Fruit fly (Drosophila melanogaster) whole organism, embryonic: ENCODE results near the gene temp.

ENCODE experiments used
- CG2875 ChIP-seq: fragments of 200-800 bp; sonication (Bioruptor generic); optimal IDR thresholded peaks from 2 replicates; lab custom pipeline; 2017; ENCODE audit warnings: missing biosample characterization, mild to moderate bottlenecking, missing genetic modification characterization, missing genetic modification reagents
- CG4424 ChIP-seq: fragments of 200-800 bp; sonication (Bioruptor generic); optimal IDR thresholded peaks from 3 replicates; lab custom pipeline; 2016; ENCODE audit warnings: missing biosample characterization, missing genetic modification characterization
- HmgZ ChIP-seq: fragments of 200-800 bp; sonication (Bioruptor generic); optimal IDR thresholded peaks from 2 replicates; lab custom pipeline; 2018; ENCODE audit warnings: missing biosample characterization, mild to moderate bottlenecking, missing genetic modification characterization
- lola ChIP-seq, 3 experiments: fragments of >200 bp in 2 of 3; fragments of 200-800 bp in 1 of 3; sonication (Bioruptor generic) in 1 of 3; optimal IDR thresholded peaks; 2 replicates each; lab custom pipeline; 2017 to 2019; ENCODE audit warnings: missing biosample characterization in 3 of 3, missing genetic modification characterization in 3 of 3, mild to moderate bottlenecking in 1 of 3, moderate library complexity in 1 of 3
- maf-S ChIP-seq: fragments of 200-800 bp; sonication (Bioruptor generic); optimal IDR thresholded peaks from 2 replicates; lab custom pipeline; 2016; ENCODE audit warnings: missing biosample characterization, missing genetic modification characterization
- yki ChIP-seq: fragments of >200 bp; optimal IDR thresholded peaks from 3 replicates; lab custom pipeline; 2018

DNA sequence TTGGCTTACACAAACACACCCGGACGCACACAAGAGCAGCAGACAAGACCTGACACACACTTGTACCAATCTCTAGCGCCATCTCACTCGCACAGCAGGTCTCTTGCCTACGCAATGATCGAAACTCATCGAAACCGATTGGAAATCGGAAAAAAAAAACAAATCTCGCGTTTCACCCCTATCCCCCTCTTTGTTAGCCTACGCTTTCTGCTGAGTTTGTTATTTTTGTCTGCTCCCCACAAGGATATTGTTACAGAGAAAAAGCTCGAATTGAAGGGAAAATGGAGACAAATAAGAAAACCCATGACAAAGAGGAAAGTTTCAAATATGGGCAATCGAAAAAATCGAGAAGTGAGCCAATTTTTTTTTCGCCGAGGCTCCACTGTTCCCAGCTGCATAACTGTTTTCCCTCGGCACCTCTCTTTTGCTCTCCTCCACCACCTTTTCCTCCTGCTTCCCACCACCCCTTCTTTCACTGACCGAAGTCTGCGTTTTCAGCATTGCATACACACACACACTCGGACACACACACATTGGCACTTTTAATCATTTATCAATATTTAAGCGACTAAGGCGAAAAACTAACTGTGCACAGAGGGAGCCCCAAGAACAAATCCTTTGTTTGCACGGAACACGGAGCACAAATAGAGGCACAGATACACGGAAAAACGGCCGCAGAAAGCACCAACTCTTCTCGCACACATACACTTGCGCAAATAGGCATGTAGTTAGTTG is 7.7 kb upstream of the temp start:
- TF ChIP-seq CG2875 (GFP tag; lab: Kevin White, UChicago), result no peak
- TF ChIP-seq lola (GFP tag; optimal IDR thresholded peaks at IDR 0.05; lab: Kevin White, UChicago), result peak in 1 of 3 experiments; percentile 9
- no peak for TF ChIP-seq CG4424 (GFP tag; lab: Kevin White, UChicago)
- TF ChIP-seq maf-S (GFP tag; lab: Kevin White, UChicago), result no peak
- no peak for TF ChIP-seq HmgZ (tag; lab: Kevin White, UChicago)
- TF ChIP-seq yki (lab: Kevin White, UChicago), result no peak
